Worm (Caenorhabditis elegans): ENCODE data around the gene ZK1010.2.

ZK1010.2 gene

ce11 chrIII:12925947-12926607, 51.6 kb downstream of the ZK1010.2 start, which contains the start of the genes npp-25 and mrps-10:
Gene npp-25 (minus strand): TSS chrIII:12925997.
Gene mrps-10 (plus strand): TSS chrIII:12926557.
- TF ChIP-seq ceh-34 (tag; optimal IDR thresholded peaks at IDR 0.05) (no peak), pax-1 (tag; optimal IDR thresholded peaks at IDR 0.05) (peak; percentile 6), ceh-48 (tag; optimal IDR thresholded peaks at IDR 0.05) (no peak), unc-42 (tag; optimal IDR thresholded peaks at IDR 0.05) (peak; percentile 61), elt-2 (tag; optimal IDR thresholded peaks at IDR 0.05) (peak; percentile 8)

All from whole organism, late embryonic.